Worm (Caenorhabditis elegans) whole organism, mixed stage, embryonic: Measurements from ENCODE around the gene sup-35.

Source experiments
- ceh-83 ChIP-seq: fragments of 200-800 bp; sonication (Bioruptor generic); optimal IDR thresholded peaks from 2 replicates; lab custom pipeline; 2018; ENCODE audit warnings: mild to moderate bottlenecking, missing genetic modification characterization, missing compliant biosample characterization
- hlh-1 ChIP-seq: fragments of 150-350 bp; optimal IDR thresholded peaks from 2 replicates; lab custom pipeline; 2014; ENCODE audit warnings: missing biosample characterization, missing genetic modification reagents, missing genetic modification characterization
- lin-13 ChIP-seq: fragments of 150-350 bp; optimal IDR thresholded peaks from 2 replicates; lab custom pipeline; 2014; ENCODE audit warnings: missing biosample characterization, missing genetic modification characterization
- mab-5 ChIP-seq: fragments of 150-350 bp; optimal IDR thresholded peaks from 2 replicates; lab custom pipeline; 2014; ENCODE audit warnings: missing biosample characterization, missing genetic modification characterization
- mep-1 ChIP-seq: fragments of 150-350 bp; optimal IDR thresholded peaks from 2 replicates; lab custom pipeline; 2017; ENCODE audit warnings: missing biosample characterization, missing genetic modification reagents, missing genetic modification characterization, inconsistent platforms
- nhr-12 ChIP-seq: fragments of 150-350 bp; optimal IDR thresholded peaks from 2 replicates; lab custom pipeline; 2014; ENCODE audit warnings: missing biosample characterization, missing genetic modification characterization
- nhr-237 ChIP-seq: fragments of 150-350 bp; optimal IDR thresholded peaks from 2 replicates; lab custom pipeline; 2014; ENCODE audit warnings: missing biosample characterization, missing genetic modification characterization
- nhr-28 ChIP-seq: fragments of 150-350 bp; optimal IDR thresholded peaks from 2 replicates; lab custom pipeline; 2014; ENCODE audit warnings: missing biosample characterization, missing genetic modification characterization
- pha-4 ChIP-seq: fragments of 150-350 bp; optimal IDR thresholded peaks from 2 replicates; lab custom pipeline; 2018; ENCODE audit warnings: missing biosample characterization, missing genetic modification reagents, missing genetic modification characterization
- unc-62 ChIP-seq: fragments of 150-350 bp; optimal IDR thresholded peaks from 2 replicates; lab custom pipeline; 2014; ENCODE audit warnings: missing biosample characterization, missing genetic modification reagents, missing genetic modification characterization
- ztf-11 ChIP-seq: fragments of 150-350 bp; optimal IDR thresholded peaks from 2 replicates; lab custom pipeline; 2014; ENCODE audit warnings: missing biosample characterization, missing genetic modification characterization

DNA sequence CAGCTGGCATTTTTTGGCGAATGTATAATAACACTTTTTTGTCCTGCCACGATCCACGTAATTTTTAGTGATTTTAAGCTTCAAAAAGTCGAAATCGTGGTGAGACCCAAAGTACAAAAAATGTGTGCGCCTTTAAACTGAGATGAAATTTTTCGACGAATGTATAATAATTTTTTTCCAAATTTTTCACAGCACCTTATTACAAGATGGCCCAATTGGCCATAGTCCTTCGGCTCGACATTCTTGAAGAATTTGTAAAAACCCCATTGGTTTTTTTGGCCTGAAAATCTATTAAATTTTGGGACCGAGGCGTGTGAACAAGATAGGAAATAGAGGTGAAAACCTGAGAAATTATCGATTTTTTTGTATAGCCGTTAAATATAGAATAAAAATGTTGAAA is 3.1 kb downstream of the sup-35 start:
- no peak for TF ChIP-seq nhr-28 (tag; lab: Kevin White, UChicago)
- no peak for TF ChIP-seq mep-1
- no peak for TF ChIP-seq ceh-83 (GFP tag; lab: Kevin White, UChicago)
- TF ChIP-seq ztf-11 (tag; lab: Kevin White, UChicago), result no peak
- no peak for TF ChIP-seq unc-62 (GFP tag; lab: Kevin White, UChicago)
- TF ChIP-seq mab-5 (tag; lab: Kevin White, UChicago), result no peak
- no peak for TF ChIP-seq nhr-237
- no peak for TF ChIP-seq hlh-1 (tag; lab: Kevin White, UChicago)
- TF ChIP-seq lin-13 (tag; lab: Kevin White, UChicago), result no peak
- no peak for TF ChIP-seq pha-4 (tag; lab: Kevin White, UChicago)
- no peak for TF ChIP-seq nhr-12
